Fruit fly (Drosophila melanogaster): ENCODE measurements around the gene CG12986.

CG12986 gene

DNA sequence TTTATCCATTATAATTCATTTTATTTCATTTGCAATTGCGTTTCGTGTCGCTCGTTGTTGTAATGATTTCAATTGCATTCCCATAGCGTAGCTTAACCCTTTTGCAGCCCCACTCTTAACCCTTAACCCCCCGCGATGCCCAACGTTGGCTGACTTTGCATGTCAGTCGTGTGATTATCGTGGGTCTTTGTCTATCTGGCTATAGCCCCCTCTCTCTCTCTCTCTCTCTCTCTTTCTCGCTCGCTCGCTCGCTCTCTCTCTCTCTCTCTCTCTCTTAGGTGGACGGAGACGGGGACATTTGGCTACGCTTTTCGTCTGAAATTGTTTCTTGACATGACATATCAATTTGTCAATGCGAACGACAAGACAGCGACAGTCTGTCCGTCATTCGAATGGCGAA, 7.3 kb downstream of the CG12986 start:
- no peak for TF ChIP-seq CG14655 (GFP tag; optimal IDR thresholded peaks at IDR 0.05)
- TF ChIP-seq CG13204 (GFP tag; optimal IDR thresholded peaks at IDR 0.05) = no peak
- no peak for TF ChIP-seq D1 (tag; optimal IDR thresholded peaks at IDR 0.05)
- TF ChIP-seq CG34367 (tag; optimal IDR thresholded peaks at IDR 0.05) = no peak
- TF ChIP-seq CG32121 (GFP tag; IDR thresholded peaks at IDR 0.05) = no peak
- TF ChIP-seq CG17806 (tag; optimal IDR thresholded peaks at IDR 0.05) = no peak
- TF ChIP-seq CG9948 (tag; optimal IDR thresholded peaks at IDR 0.05) = no peak
- TF ChIP-seq CG4496 (GFP tag; IDR thresholded peaks at IDR 0.05) = no peak
- TF ChIP-seq rn (GFP tag; IDR thresholded peaks at IDR 0.05) = no peak
- no peak for TF ChIP-seq Ets98B (GFP tag; IDR thresholded peaks at IDR 0.05)
- no peak for TF ChIP-seq CG8301 (tag; optimal IDR thresholded peaks at IDR 0.05)
- TF ChIP-seq gl (tag; optimal IDR thresholded peaks at IDR 0.05) = no peak
- no peak for TF ChIP-seq CG10348 (GFP tag; IDR thresholded peaks at IDR 0.05)
- TF ChIP-seq Pif1A (GFP tag; optimal IDR thresholded peaks at IDR 0.05) = no peak
- no peak for TF ChIP-seq Snoo (tag; optimal IDR thresholded peaks at IDR 0.05)
- TF ChIP-seq EcR (GFP tag; optimal IDR thresholded peaks at IDR 0.05) = no peak
- no peak for TF ChIP-seq fd96Ca (GFP tag; IDR thresholded peaks at IDR 0.05)
- TF ChIP-seq CG8159 (tag; optimal IDR thresholded peaks at IDR 0.05) = no peak
- TF ChIP-seq CG12605 (GFP tag; IDR thresholded peaks at IDR 0.05) = no peak
- TF ChIP-seq Pif1B (GFP tag; optimal IDR thresholded peaks at IDR 0.05) = no peak

DNA sequence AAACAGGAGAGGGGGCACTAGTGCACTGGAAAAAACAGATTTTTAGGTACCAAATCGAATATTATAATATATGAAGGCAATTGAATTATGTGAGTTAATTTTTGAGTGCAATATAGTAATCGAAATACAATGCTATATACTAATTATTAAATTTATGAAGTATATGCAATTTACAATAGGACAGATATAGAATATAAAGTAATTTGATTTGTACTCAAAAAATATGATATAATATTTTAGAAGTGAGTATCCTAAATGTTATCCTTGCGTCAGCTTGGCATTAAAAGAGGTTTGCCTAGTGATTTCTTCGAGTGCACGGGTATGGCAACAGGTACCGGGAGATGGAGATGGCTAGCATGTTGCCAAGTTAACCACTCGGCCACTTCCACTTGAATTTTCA, 12.5 kb downstream of the CG12986 start:
- TF ChIP-seq CG4496 (GFP tag; IDR thresholded peaks at IDR 0.05) (no peak), CG8301 (tag; optimal IDR thresholded peaks at IDR 0.05) (peak; percentile 49), CG34367 (tag; optimal IDR thresholded peaks at IDR 0.05) (peak; percentile 53), CG17806 (tag; optimal IDR thresholded peaks at IDR 0.05) (peak; percentile 59), D1 (tag; optimal IDR thresholded peaks at IDR 0.05) (peak; percentile 23), Pif1B (GFP tag; optimal IDR thresholded peaks at IDR 0.05) (peak; percentile 37), gl (tag; optimal IDR thresholded peaks at IDR 0.05) (no peak), rn (GFP tag; IDR thresholded peaks at IDR 0.05) (no peak), CG13204 (GFP tag; optimal IDR thresholded peaks at IDR 0.05) (no peak), CG10348 (GFP tag; IDR thresholded peaks at IDR 0.05) (no peak), fd96Ca (GFP tag; IDR thresholded peaks at IDR 0.05) (no peak), CG8159 (tag; optimal IDR thresholded peaks at IDR 0.05) (peak; percentile 76), Snoo (tag; optimal IDR thresholded peaks at IDR 0.05) (peak; percentile 29), Pif1A (GFP tag; optimal IDR thresholded peaks at IDR 0.05) (no peak), EcR (GFP tag; optimal IDR thresholded peaks at IDR 0.05) (no peak), CG14655 (GFP tag; optimal IDR thresholded peaks at IDR 0.05) (peak; percentile 70), CG9948 (tag; optimal IDR thresholded peaks at IDR 0.05) (peak; percentile 70), CG12605 (GFP tag; IDR thresholded peaks at IDR 0.05) (no peak), CG15710 (tag; optimal IDR thresholded peaks at IDR 0.05) (peak; percentile 69), Ets98B (GFP tag; IDR thresholded peaks at IDR 0.05) (no peak), CG32121 (GFP tag; IDR thresholded peaks at IDR 0.05) (no peak)

DNA sequence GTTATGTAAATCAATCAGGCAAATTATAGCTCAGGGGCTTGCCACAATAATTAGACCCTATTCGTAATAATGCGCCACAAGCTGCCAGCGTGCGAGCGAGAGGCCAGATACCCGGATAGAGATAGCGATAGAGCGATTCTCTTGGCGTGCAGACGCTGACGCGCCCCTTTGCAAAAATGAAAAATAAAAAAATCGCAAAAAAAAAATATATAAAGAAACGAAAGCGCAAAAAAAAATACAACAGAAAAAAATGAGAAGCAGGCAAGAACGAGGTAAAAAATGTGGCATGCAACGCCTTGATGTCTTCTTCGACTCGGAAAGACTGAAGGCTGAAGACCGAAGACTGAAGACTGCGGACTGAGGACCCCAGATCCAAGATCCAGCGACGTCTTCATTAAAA, 13.2 kb downstream of the CG12986 start:
- TF ChIP-seq CG10348 (GFP tag; IDR thresholded peaks at IDR 0.05) = no peak
- TF ChIP-seq Pif1A (GFP tag; optimal IDR thresholded peaks at IDR 0.05) = peak; percentile 39
- peak; percentile 30 for TF ChIP-seq CG17806 (tag; optimal IDR thresholded peaks at IDR 0.05)
- peak; percentile 23 for TF ChIP-seq CG9948 (tag; optimal IDR thresholded peaks at IDR 0.05)
- peak; percentile 41 for TF ChIP-seq CG8159 (tag; optimal IDR thresholded peaks at IDR 0.05)
- peak; percentile 41 for TF ChIP-seq gl (tag; optimal IDR thresholded peaks at IDR 0.05)
- TF ChIP-seq Ets98B (GFP tag; IDR thresholded peaks at IDR 0.05) = no peak
- no peak for TF ChIP-seq CG8301 (tag; optimal IDR thresholded peaks at IDR 0.05)
- peak; percentile 60 for TF ChIP-seq CG13204 (GFP tag; optimal IDR thresholded peaks at IDR 0.05)
- peak; percentile 40 for TF ChIP-seq CG34367 (tag; optimal IDR thresholded peaks at IDR 0.05)
- no peak for TF ChIP-seq fd96Ca (GFP tag; IDR thresholded peaks at IDR 0.05)
- TF ChIP-seq EcR (GFP tag; optimal IDR thresholded peaks at IDR 0.05) = no peak
- peak; percentile 48 for TF ChIP-seq CG15710 (tag; optimal IDR thresholded peaks at IDR 0.05)
- TF ChIP-seq Pif1B (GFP tag; optimal IDR thresholded peaks at IDR 0.05) = peak; percentile 34
- TF ChIP-seq Snoo (tag; optimal IDR thresholded peaks at IDR 0.05) = no peak
- TF ChIP-seq CG4496 (GFP tag; IDR thresholded peaks at IDR 0.05) = 0 out of 3 replicates have a peak, but pooled peaks have one; percentile 16
- no peak for TF ChIP-seq rn (GFP tag; IDR thresholded peaks at IDR 0.05)
- peak; percentile 68 for TF ChIP-seq CG12605 (GFP tag; IDR thresholded peaks at IDR 0.05)
- no peak for TF ChIP-seq CG14655 (GFP tag; optimal IDR thresholded peaks at IDR 0.05)
- no peak for TF ChIP-seq CG32121 (GFP tag; IDR thresholded peaks at IDR 0.05)
- TF ChIP-seq D1 (tag; optimal IDR thresholded peaks at IDR 0.05) = no peak

DNA sequence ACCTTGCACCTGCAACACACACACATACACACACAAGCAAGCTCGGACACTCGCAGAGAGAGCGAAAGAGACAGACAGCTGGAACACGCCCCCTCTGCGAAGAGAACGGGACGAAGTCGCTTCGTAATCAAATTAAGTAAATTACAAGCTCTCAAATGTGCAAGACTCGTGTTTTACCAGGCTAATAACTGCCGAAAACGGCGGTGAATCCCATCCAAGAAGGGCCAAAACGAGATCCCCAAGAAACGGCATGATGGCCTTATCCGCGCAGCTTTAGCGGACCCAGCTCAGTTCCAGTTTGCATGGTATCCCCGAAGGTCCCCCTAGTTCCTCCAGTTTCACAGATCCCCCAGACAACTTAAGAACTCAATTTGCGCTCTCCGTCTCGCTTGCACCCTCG, 15.4 kb downstream of the CG12986 start:
- TF ChIP-seq CG8301 (tag; optimal IDR thresholded peaks at IDR 0.05) (no peak), CG14655 (GFP tag; optimal IDR thresholded peaks at IDR 0.05) (no peak), CG13204 (GFP tag; optimal IDR thresholded peaks at IDR 0.05) (no peak), gl (tag; optimal IDR thresholded peaks at IDR 0.05) (no peak), CG12605 (GFP tag; IDR thresholded peaks at IDR 0.05) (no peak), CG9948 (tag; optimal IDR thresholded peaks at IDR 0.05) (no peak), Pif1B (GFP tag; optimal IDR thresholded peaks at IDR 0.05) (no peak), D1 (tag; optimal IDR thresholded peaks at IDR 0.05) (no peak), rn (GFP tag; IDR thresholded peaks at IDR 0.05) (no peak), CG10348 (GFP tag; IDR thresholded peaks at IDR 0.05) (no peak), CG15710 (tag; optimal IDR thresholded peaks at IDR 0.05) (no peak), CG32121 (GFP tag; IDR thresholded peaks at IDR 0.05) (no peak), CG8159 (tag; optimal IDR thresholded peaks at IDR 0.05) (no peak), CG34367 (tag; optimal IDR thresholded peaks at IDR 0.05) (no peak), Pif1A (GFP tag; optimal IDR thresholded peaks at IDR 0.05) (no peak), CG4496 (GFP tag; IDR thresholded peaks at IDR 0.05) (no peak), Ets98B (GFP tag; IDR thresholded peaks at IDR 0.05) (no peak), EcR (GFP tag; optimal IDR thresholded peaks at IDR 0.05) (no peak), CG17806 (tag; optimal IDR thresholded peaks at IDR 0.05) (no peak)

DNA sequence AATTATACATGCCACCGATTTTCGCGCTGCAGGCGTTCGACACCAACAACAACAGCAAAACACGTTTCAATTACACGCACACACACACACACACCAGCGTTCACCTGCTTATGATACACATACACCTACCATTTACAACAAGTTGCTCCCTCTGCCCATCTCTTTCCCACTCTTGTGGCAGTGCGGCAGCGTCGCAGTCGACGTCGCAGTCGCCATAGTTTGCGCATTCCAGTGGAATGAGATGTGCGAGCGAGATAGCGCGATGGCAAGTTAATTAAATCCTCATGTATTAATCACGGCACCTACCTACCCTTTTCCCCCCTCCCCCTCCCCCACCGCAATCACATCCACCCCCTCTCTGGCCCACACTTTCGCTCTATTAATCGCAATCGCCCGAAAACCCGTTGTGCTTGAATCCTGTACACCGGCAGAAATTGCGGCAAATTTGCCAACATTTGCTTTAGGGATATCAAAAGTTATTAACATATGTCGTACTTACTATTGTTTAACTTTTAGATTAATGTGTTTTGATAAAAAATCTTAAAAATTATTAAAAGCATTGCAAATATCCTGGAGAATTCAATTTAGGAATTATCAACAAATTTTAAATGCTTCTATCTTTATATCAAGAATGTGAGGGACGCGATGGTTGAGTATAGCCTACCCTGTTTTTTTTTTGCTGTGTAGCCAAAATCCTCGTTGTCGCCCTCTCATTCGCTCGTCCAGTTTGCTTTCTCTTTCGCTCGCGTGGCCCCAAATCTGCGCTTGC, 16.9 kb downstream of the CG12986 start:
- peak; percentile 66 for TF ChIP-seq CG17806 (tag; optimal IDR thresholded peaks at IDR 0.05)
- peak; percentile 70 for TF ChIP-seq CG8301 (tag; optimal IDR thresholded peaks at IDR 0.05)
- no peak for TF ChIP-seq CG13204 (GFP tag; optimal IDR thresholded peaks at IDR 0.05)
- TF ChIP-seq CG12605 (GFP tag; IDR thresholded peaks at IDR 0.05) = no peak
- TF ChIP-seq CG32121 (GFP tag; IDR thresholded peaks at IDR 0.05) = no peak
- peak; percentile 78 for TF ChIP-seq CG14655 (GFP tag; optimal IDR thresholded peaks at IDR 0.05)
- no peak for TF ChIP-seq CG10348 (GFP tag; IDR thresholded peaks at IDR 0.05)
- TF ChIP-seq Ets98B (GFP tag; IDR thresholded peaks at IDR 0.05) = no peak
- peak; percentile 75 for TF ChIP-seq Snoo (tag; optimal IDR thresholded peaks at IDR 0.05)
- peak; percentile 54 for TF ChIP-seq D1 (tag; optimal IDR thresholded peaks at IDR 0.05)
- peak; percentile 53 for TF ChIP-seq Pif1B (GFP tag; optimal IDR thresholded peaks at IDR 0.05)
- peak; percentile 85 for TF ChIP-seq CG8159 (tag; optimal IDR thresholded peaks at IDR 0.05)
- peak; percentile 64 for TF ChIP-seq CG34367 (tag; optimal IDR thresholded peaks at IDR 0.05)
- TF ChIP-seq Pif1A (GFP tag; optimal IDR thresholded peaks at IDR 0.05) = peak; percentile 67
- TF ChIP-seq fd96Ca (GFP tag; IDR thresholded peaks at IDR 0.05) = no peak
- TF ChIP-seq rn (GFP tag; IDR thresholded peaks at IDR 0.05) = 0 out of 2 replicates have a peak, but pooled peaks have one; percentile 12
- 0 out of 3 replicates have a peak, but pooled peaks have one; percentile 13 for TF ChIP-seq CG4496 (GFP tag; IDR thresholded peaks at IDR 0.05)
- peak; percentile 79 for TF ChIP-seq CG9948 (tag; optimal IDR thresholded peaks at IDR 0.05)
- no peak for TF ChIP-seq gl (tag; optimal IDR thresholded peaks at IDR 0.05)
- peak; percentile 80 for TF ChIP-seq CG15710 (tag; optimal IDR thresholded peaks at IDR 0.05)
- TF ChIP-seq EcR (GFP tag; optimal IDR thresholded peaks at IDR 0.05) = no peak

Data from whole organism, pupa.